Worm (Caenorhabditis elegans) whole organism, late embryonic: ENCODE measurements around the gene nlp-43.

Experiments used
- C38D4.7 ChIP-seq: fragments of 200-800 bp; sonication (Bioruptor generic); optimal IDR thresholded peaks from 2 replicates; lab custom pipeline; 2018; ENCODE audit warnings: mild to moderate bottlenecking, missing genetic modification characterization, moderate library complexity, missing compliant biosample characterization
- odd-2 ChIP-seq: sonication (generic microtip); optimal IDR thresholded peaks from 2 replicates; lab custom pipeline; 2017; ENCODE audit warnings: antibody characterized with exemption, mild to moderate bottlenecking, missing genetic modification characterization, missing compliant biosample characterization
- rnt-1 ChIP-seq: sonication (generic microtip); optimal IDR thresholded peaks from 2 replicates; lab custom pipeline; 2016; ENCODE audit warnings: missing genetic modification characterization, missing compliant biosample characterization

- TF ChIP-seq C38D4.7 (no peak), rnt-1 (no peak), odd-2 (tag; lab: Kevin White, UChicago) (no peak)
Measured at ce11 chrIII:5022964-5023363, 19.2 kb upstream of the nlp-43 start, which contains the start of gene R144.13.
